Worm (Caenorhabditis elegans) whole organism, L4 larva: ENCODE results near the gene phat-7.

ENCODE experiments used
- aly-2 ChIP-seq: sonication (generic microtip); optimal IDR thresholded peaks from 2 replicates; lab custom pipeline; 2018; ENCODE audit warnings: missing biosample characterization, missing genetic modification characterization
- ama-1 ChIP-seq: fragments of 150-350 bp; optimal IDR thresholded peaks from 2 replicates; lab custom pipeline; 2014; ENCODE audit warnings: inconsistent platforms, mixed read lengths
- attf-4 ChIP-seq: sonication (generic microtip); optimal IDR thresholded peaks from 3 replicates; lab custom pipeline; 2017; ENCODE audit warnings: missing biosample characterization, missing genetic modification characterization
- daf-12 ChIP-seq: fragments of 150-350 bp; optimal IDR thresholded peaks from 2 replicates; lab custom pipeline; 2014; ENCODE audit warnings: missing biosample characterization, missing genetic modification reagents, missing genetic modification characterization
- egl-27 ChIP-seq: sonication (generic microtip); optimal IDR thresholded peaks from 3 replicates; lab custom pipeline; 2017; ENCODE audit warnings: missing biosample characterization, missing genetic modification reagents, missing genetic modification characterization
- jun-1 ChIP-seq: fragments of 150-350 bp; optimal IDR thresholded peaks from 2 replicates; lab custom pipeline; 2014; ENCODE audit warnings: missing biosample characterization, missing genetic modification reagents, missing genetic modification characterization
- lin-15B ChIP-seq: fragments of 150-350 bp; sonication (generic microtip); optimal IDR thresholded peaks from 3 replicates; lab custom pipeline; 2014; ENCODE audit warnings: missing biosample characterization, missing genetic modification characterization
- nhr-237 ChIP-seq: sonication (generic microtip); optimal IDR thresholded peaks from 2 replicates; lab custom pipeline; 2017; ENCODE audit warnings: missing biosample characterization, missing genetic modification characterization
- nhr-28 ChIP-seq: fragments of 150-350 bp; optimal IDR thresholded peaks from 2 replicates; lab custom pipeline; 2014; ENCODE audit warnings: missing biosample characterization, missing genetic modification characterization
- saeg-2 ChIP-seq: fragments of 200-800 bp; sonication (Bioruptor generic); IDR thresholded peaks from 2 replicates; pipeline ENCODE4 v1.3.6; 2022; ENCODE audit warnings: missing genetic modification reagents, missing genetic modification characterization, missing compliant biosample characterization
- skn-1 ChIP-seq: fragments of 150-350 bp; optimal IDR thresholded peaks from 2 replicates; lab custom pipeline; 2014; ENCODE audit warnings: missing biosample characterization, missing genetic modification characterization

DNA sequence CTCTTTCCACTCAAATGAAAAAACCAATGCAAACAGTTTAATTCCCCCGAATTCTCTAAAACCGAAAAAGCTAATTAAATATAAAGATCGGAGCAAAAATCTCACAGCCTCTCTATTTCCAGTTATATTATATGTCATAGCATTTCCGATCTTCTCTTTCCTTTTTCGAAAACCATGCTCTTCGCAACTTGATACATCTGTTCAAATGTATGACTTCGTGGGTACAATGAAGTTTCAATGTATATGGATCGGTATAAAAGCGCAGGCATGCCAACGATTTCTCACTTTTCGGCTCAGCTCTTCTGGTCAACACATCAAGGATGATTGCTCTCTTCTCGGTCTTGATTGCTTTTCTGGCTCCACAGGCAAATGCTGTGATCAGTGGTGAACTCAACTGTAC is at the start of gene phat-7:
- TF ChIP-seq egl-27 (tag; lab: Kevin White, UChicago) (no peak), lin-15B (tag; lab: Kevin White, UChicago) (no peak), ama-1 (lab: Kevin White, UChicago) (no peak), skn-1 (no peak), saeg-2 (GFP tag; lab: Robert Waterston, UW) (no peak), jun-1 (tag; lab: Kevin White, UChicago) (no peak), daf-12 (no peak), nhr-28 (tag; lab: Kevin White, UChicago) (no peak), attf-4 (tag; lab: Kevin White, UChicago) (no peak), aly-2 (tag; lab: Kevin White, UChicago) (no peak), nhr-237 (tag; lab: Kevin White, UChicago) (no peak)
